Fruit fly (Drosophila melanogaster) whole organism, embryonic: ENCODE results near the gene CG8097.

Experiments used
- B-H1 ChIP-seq: fragments of 200-800 bp; sonication (Bioruptor generic); IDR thresholded peaks from 3 replicates; pipeline ENCODE4 v1.3.6; 2022; ENCODE audit warnings: missing biosample characterization, missing genetic modification characterization
- CG12155 ChIP-seq: fragments of 200-800 bp; sonication (Bioruptor generic); optimal IDR thresholded peaks from 3 replicates; lab custom pipeline; 2016; ENCODE audit warnings: missing biosample characterization, missing genetic modification characterization
- CG12236 ChIP-seq: fragments of 200-800 bp; sonication (Bioruptor generic); optimal IDR thresholded peaks from 2 replicates; lab custom pipeline; 2016; ENCODE audit warnings: missing biosample characterization, missing genetic modification characterization
- CG12299 ChIP-seq: fragments of 200-800 bp; sonication (Bioruptor generic); optimal IDR thresholded peaks from 2 replicates; lab custom pipeline; 2018; ENCODE audit warnings: missing biosample characterization, mild to moderate bottlenecking, missing genetic modification characterization
- CG13424 ChIP-seq: fragments of 200-800 bp; sonication (Bioruptor generic); optimal IDR thresholded peaks from 2 replicates; lab custom pipeline; 2019; ENCODE audit warnings: missing biosample characterization, mild to moderate bottlenecking, missing genetic modification characterization, moderate library complexity
- CG16779 ChIP-seq: fragments of 200-800 bp; sonication (Bioruptor generic); IDR thresholded peaks from 2 replicates; pipeline ENCODE4 v1.3.6; 2022; ENCODE audit warnings: missing biosample characterization, missing genetic modification characterization
- CG17802 ChIP-seq: fragments of 200-800 bp; sonication (Bioruptor generic); optimal IDR thresholded peaks from 2 replicates; lab custom pipeline; 2018; ENCODE audit warnings: missing biosample characterization, mild to moderate bottlenecking, missing genetic modification characterization, moderate library complexity
- CG18011 ChIP-seq: fragments of 200-800 bp; sonication (Bioruptor generic); optimal IDR thresholded peaks from 2 replicates; lab custom pipeline; 2017; ENCODE audit warnings: missing biosample characterization, missing genetic modification characterization, mild to moderate bottlenecking, moderate library complexity, missing genotype
- CG30403 ChIP-seq: fragments of 200-800 bp; sonication (Bioruptor generic); optimal IDR thresholded peaks from 3 replicates; lab custom pipeline; 2016; ENCODE audit warnings: missing biosample characterization, missing genetic modification characterization
- CG31365 ChIP-seq: fragments of 200-800 bp; sonication (Bioruptor generic); optimal IDR thresholded peaks from 2 replicates; lab custom pipeline; 2018; ENCODE audit warnings: missing biosample characterization, mild to moderate bottlenecking, missing genetic modification characterization
- CG3163 ChIP-seq: fragments of 200-800 bp; sonication (Bioruptor generic); optimal IDR thresholded peaks from 3 replicates; lab custom pipeline; 2016; ENCODE audit warnings: missing biosample characterization, missing genetic modification characterization
- CG33213 ChIP-seq: fragments of 200-800 bp; sonication (Bioruptor generic); optimal IDR thresholded peaks from 3 replicates; lab custom pipeline; 2016; ENCODE audit warnings: missing biosample characterization, missing genetic modification characterization
- CG34224 ChIP-seq: fragments of 200-800 bp; sonication (Bioruptor generic); IDR thresholded peaks from 3 replicates; pipeline ENCODE4 v1.3.6; 2022; ENCODE audit warnings: missing biosample characterization, missing genetic modification characterization; ENCODE audit not compliant: partially characterized antibody
- CG4617 ChIP-seq: fragments of 200-800 bp; sonication (Bioruptor generic); optimal IDR thresholded peaks from 3 replicates; lab custom pipeline; 2016; ENCODE audit warnings: missing biosample characterization, missing genetic modification characterization, borderline replicate concordance
- CG4707 ChIP-seq: fragments of 200-800 bp; sonication (Bioruptor generic); optimal IDR thresholded peaks from 2 replicates; lab custom pipeline; 2018; ENCODE audit warnings: missing biosample characterization, mild to moderate bottlenecking, missing genetic modification characterization, moderate library complexity
- CG6791 ChIP-seq: fragments of 200-800 bp; sonication (Bioruptor generic); IDR thresholded peaks from 3 replicates; pipeline ENCODE4 v1.3.6; 2022; ENCODE audit warnings: missing biosample characterization, missing genetic modification characterization; ENCODE audit not compliant: partially characterized antibody
- CG8359 ChIP-seq: fragments of 200-800 bp; sonication (Bioruptor generic); optimal IDR thresholded peaks from 2 replicates; lab custom pipeline; 2017; ENCODE audit warnings: missing biosample characterization, mild to moderate bottlenecking, missing genetic modification characterization, borderline replicate concordance
- CG8388 ChIP-seq: fragments of 200-800 bp; sonication (Bioruptor generic); optimal IDR thresholded peaks from 2 replicates; lab custom pipeline; 2019; ENCODE audit warnings: missing biosample characterization, mild to moderate bottlenecking, missing genetic modification characterization, moderate library complexity
- CrebB ChIP-seq: fragments of 200-800 bp; sonication (Bioruptor generic); optimal IDR thresholded peaks from 3 replicates; lab custom pipeline; 2018; ENCODE audit warnings: missing biosample characterization, mild to moderate bottlenecking, missing genetic modification characterization
- Fer2 ChIP-seq: fragments of 200-800 bp; sonication (Bioruptor generic); optimal IDR thresholded peaks from 2 replicates; lab custom pipeline; 2018; ENCODE audit warnings: missing biosample characterization, mild to moderate bottlenecking, missing genetic modification characterization, moderate library complexity
- HLHmδ ChIP-seq: fragments of 200-800 bp; sonication (Bioruptor generic); optimal IDR thresholded peaks from 2 replicates; lab custom pipeline; 2018; ENCODE audit warnings: missing biosample characterization, mild to moderate bottlenecking, missing genetic modification characterization, moderate library complexity
- Hr78 ChIP-seq, 2 experiments: fragments of 200-800 bp in 1 of 2; fragments of >200 bp in 1 of 2; sonication (Bioruptor generic) in 1 of 2; optimal IDR thresholded peaks; 2 replicates each; lab custom pipeline; 2017 to 2019; ENCODE audit warnings: missing biosample characterization in 2 of 2, missing genetic modification characterization in 2 of 2, mild to moderate bottlenecking in 1 of 2, moderate library complexity in 1 of 2
- Hsf ChIP-seq: fragments of 200-800 bp; sonication (Bioruptor generic); optimal IDR thresholded peaks from 3 replicates; lab custom pipeline; 2016; ENCODE audit warnings: missing biosample characterization, missing genetic modification characterization
- NFAT ChIP-seq: fragments of 200-800 bp; sonication (Bioruptor generic); IDR thresholded peaks from 2 replicates; pipeline ENCODE4 v1.3.6; 2022; ENCODE audit warnings: missing biosample characterization, missing genetic modification characterization
- Nf-YA ChIP-seq: fragments of 200-800 bp; sonication (Bioruptor generic); IDR thresholded peaks from 2 replicates; pipeline ENCODE4 v1.3.6; 2022; ENCODE audit warnings: missing biosample characterization, missing genetic modification characterization
- Nf-YB ChIP-seq: fragments of 200-800 bp; sonication (Bioruptor generic); optimal IDR thresholded peaks from 3 replicates; lab custom pipeline; 2019; ENCODE audit warnings: missing biosample characterization, mild to moderate bottlenecking, missing genetic modification characterization, moderate library complexity
- Ptx1 ChIP-seq: fragments of 200-800 bp; sonication (Bioruptor generic); IDR thresholded peaks from 2 replicates; pipeline ENCODE4 v1.3.6; 2022; ENCODE audit warnings: missing biosample characterization, missing genetic modification characterization
- Scr ChIP-seq: fragments of 200-800 bp; sonication (Bioruptor generic); IDR thresholded peaks from 2 replicates; pipeline ENCODE4 v1.3.6; 2022; ENCODE audit warnings: missing biosample characterization, missing genetic modification characterization; ENCODE audit not compliant: partially characterized antibody
- Six4 ChIP-seq: fragments of 200-800 bp; sonication (Bioruptor generic); optimal IDR thresholded peaks from 2 replicates; lab custom pipeline; 2016; ENCODE audit warnings: missing biosample characterization, missing genetic modification characterization
- Usf ChIP-seq: fragments of 200-800 bp; sonication (Bioruptor generic); optimal IDR thresholded peaks from 2 replicates; lab custom pipeline; 2017; ENCODE audit warnings: missing genotype, missing biosample characterization, missing genetic modification characterization
- amos ChIP-seq: fragments of 200-800 bp; sonication (Bioruptor generic); IDR thresholded peaks from 2 replicates; pipeline ENCODE4 v1.3.6; 2022; ENCODE audit warnings: missing biosample characterization, missing genetic modification characterization; ENCODE audit not compliant: partially characterized antibody
- bab2 ChIP-seq: fragments of 200-800 bp; sonication (Bioruptor generic); optimal IDR thresholded peaks from 2 replicates; lab custom pipeline; 2016; ENCODE audit warnings: missing biosample characterization, missing genetic modification characterization
- bcd ChIP-seq: fragments of 200-800 bp; sonication (Bioruptor generic); optimal IDR thresholded peaks from 2 replicates; lab custom pipeline; 2017; ENCODE audit warnings: missing biosample characterization, mild to moderate bottlenecking, missing genetic modification characterization
- btn ChIP-seq: fragments of 200-800 bp; sonication (Bioruptor generic); optimal IDR thresholded peaks from 2 replicates; lab custom pipeline; 2016; ENCODE audit warnings: missing biosample characterization, missing genetic modification characterization
- chif ChIP-seq, 2 experiments: fragments of 200-800 bp; sonication (Bioruptor generic); optimal IDR thresholded peaks; 3 replicates each; lab custom pipeline; 2016; ENCODE audit warnings: missing biosample characterization in 2 of 2, missing genetic modification characterization in 2 of 2
- da ChIP-seq: fragments of 200-800 bp; sonication (Bioruptor generic); optimal IDR thresholded peaks from 2 replicates; lab custom pipeline; 2016; ENCODE audit warnings: missing biosample characterization, missing genetic modification characterization
- disco-r ChIP-seq: fragments of 200-800 bp; sonication (Bioruptor generic); optimal IDR thresholded peaks from 2 replicates; lab custom pipeline; 2016; ENCODE audit warnings: missing biosample characterization, missing genetic modification characterization
- dmrt11E ChIP-seq: fragments of 200-800 bp; sonication (Bioruptor generic); optimal IDR thresholded peaks from 3 replicates; lab custom pipeline; 2018; ENCODE audit warnings: missing biosample characterization, mild to moderate bottlenecking, missing genetic modification characterization, moderate library complexity
- esg ChIP-seq: fragments of 200-800 bp; sonication (Bioruptor generic); conservative IDR thresholded peaks from 2 replicates; pipeline ENCODE4 v1.3.6; 2022; ENCODE audit warnings: missing biosample characterization, missing genetic modification characterization
- ind ChIP-seq: fragments of 200-800 bp; sonication (Bioruptor generic); optimal IDR thresholded peaks from 3 replicates; lab custom pipeline; 2016; ENCODE audit warnings: missing biosample characterization, missing genetic modification characterization
- lov ChIP-seq, 2 experiments: fragments of 200-800 bp in 1 of 2; fragments of >200 bp in 1 of 2; sonication (Bioruptor generic) in 1 of 2; IDR thresholded peaks in 1 of 2; optimal IDR thresholded peaks in 1 of 2; 2 replicates in 1 of 2; 3 replicates in 1 of 2; pipeline versions ENCODE4 v1.3.6 to Lab custom; 2017 to 2022; ENCODE audit warnings: missing biosample characterization in 1 of 2, missing genetic modification characterization in 1 of 2
- nmo ChIP-seq: fragments of 200-800 bp; sonication (Bioruptor generic); optimal IDR thresholded peaks from 2 replicates; lab custom pipeline; 2018; ENCODE audit warnings: missing biosample characterization, mild to moderate bottlenecking, missing genetic modification characterization, moderate library complexity
- onecut ChIP-seq: fragments of 200-800 bp; sonication (Bioruptor generic); IDR thresholded peaks from 2 replicates; pipeline ENCODE4 v1.3.6; 2022; ENCODE audit warnings: missing biosample characterization, missing genetic modification characterization
- pb ChIP-seq: fragments of 200-800 bp; sonication (Bioruptor generic); optimal IDR thresholded peaks from 3 replicates; lab custom pipeline; 2016; ENCODE audit warnings: missing biosample characterization, missing genetic modification characterization
- peb ChIP-seq: fragments of 200-800 bp; sonication (Bioruptor generic); IDR thresholded peaks from 2 replicates; pipeline ENCODE4 v1.3.6; 2022; ENCODE audit warnings: missing biosample characterization, missing genetic modification characterization
- tna ChIP-seq: fragments of 200-800 bp; sonication (Bioruptor generic); IDR thresholded peaks from 2 replicates; pipeline ENCODE4 v1.3.6; 2022; ENCODE audit warnings: missing biosample characterization, missing genetic modification characterization; ENCODE audit not compliant: partially characterized antibody
- tx ChIP-seq: fragments of 200-800 bp; sonication (Bioruptor generic); optimal IDR thresholded peaks from 2 replicates; lab custom pipeline; 2016; ENCODE audit warnings: missing biosample characterization, missing genetic modification characterization
- yki ChIP-seq: fragments of >200 bp; optimal IDR thresholded peaks from 3 replicates; lab custom pipeline; 2018
- zf30C ChIP-seq: fragments of 200-800 bp; sonication (Bioruptor generic); optimal IDR thresholded peaks from 3 replicates; lab custom pipeline; 2018; ENCODE audit warnings: missing biosample characterization, mild to moderate bottlenecking, missing genetic modification characterization

CG8097 gene

DNA sequence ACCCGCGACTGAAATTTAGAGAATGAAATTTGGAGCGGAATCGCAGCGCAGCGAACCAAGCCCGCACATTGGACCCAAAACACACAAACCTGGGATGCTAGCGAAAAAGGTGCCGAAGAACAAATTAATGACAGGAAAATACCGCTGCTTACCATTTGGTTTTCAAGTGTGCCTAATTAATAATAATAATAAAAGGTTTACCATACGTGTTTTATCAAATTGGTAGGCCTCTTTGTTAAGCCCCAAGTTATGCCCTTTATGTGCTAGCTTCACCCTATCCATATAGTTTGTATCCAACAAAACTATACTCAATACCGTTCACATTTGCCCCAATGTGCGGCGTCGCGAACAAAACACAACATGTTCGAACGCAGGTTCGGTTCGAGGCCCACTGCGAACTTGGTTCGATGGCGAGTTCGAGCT, 28.7 kb upstream of the CG8097 start, which contains the start of gene Ac13E (continued):
- peak; percentile 45; the same call in 1 of the 2 replicates for TF ChIP-seq Nf-YA (GFP tag; lab: Robert Waterston, UW)
- peak; percentile 76 for TF ChIP-seq CrebB
- TF ChIP-seq NFAT (GFP tag; lab: Robert Waterston, UW) = peak; percentile 78
- peak; percentile 91 for TF ChIP-seq CG13424
- peak; percentile 52 for TF ChIP-seq CG3163
- TF ChIP-seq nmo (GFP tag; lab: Kevin White, UChicago) = peak; percentile 92
- peak; percentile 54 for TF ChIP-seq CG33213 (GFP tag; lab: Kevin White, UChicago)
- TF ChIP-seq bcd = peak; percentile 88
- TF ChIP-seq yki (lab: Kevin White, UChicago) = no peak
- 0 out of 3 replicates have a peak, but pooled peaks have one; percentile 7 for TF ChIP-seq CG34224 (GFP tag; lab: Robert Waterston, UW)
- TF ChIP-seq CG8359 (GFP tag; lab: Kevin White, UChicago) = peak; percentile 87
- peak; percentile 59 for TF ChIP-seq CG4707 (GFP tag; lab: Kevin White, UChicago)
- peak; percentile 75 for TF ChIP-seq tx (GFP tag; lab: Kevin White, UChicago)
- peak; percentile 70 for TF ChIP-seq B-H1 (GFP tag; lab: Robert Waterston, UW)
- 0 out of 2 replicates have a peak, but pooled peaks have one; percentile 46 for TF ChIP-seq tna
- TF ChIP-seq btn (GFP tag; lab: Kevin White, UChicago) = peak; percentile 59
- peak; percentile 85 for TF ChIP-seq Six4 (GFP tag; lab: Kevin White, UChicago)
- peak; percentile 79; the same call in 1 of the 2 replicates for TF ChIP-seq peb (GFP tag; lab: Robert Waterston, UW)
- TF ChIP-seq Nf-YB (GFP tag; lab: Kevin White, UChicago) = peak; percentile 74
- TF ChIP-seq Hsf = peak; percentile 87
- TF ChIP-seq CG4617 = peak; percentile 49
- peak; percentile 59 for TF ChIP-seq pb (GFP tag; lab: Kevin White, UChicago)
- no peak for TF ChIP-seq zf30C (GFP tag; lab: Kevin White, UChicago)
- TF ChIP-seq onecut (GFP tag; lab: Robert Waterston, UW) = peak; percentile 80
- TF ChIP-seq chif (GFP tag; optimal IDR thresholded peaks at IDR 0.05; lab: Kevin White, UChicago) = peak; percentile 56 to 85
- peak; percentile 88 for TF ChIP-seq ind (GFP tag; lab: Kevin White, UChicago)
- TF ChIP-seq HLHmδ (GFP tag; lab: Kevin White, UChicago) = no peak
- TF ChIP-seq CG6791 (GFP tag; lab: Robert Waterston, UW) = no peak; the same call in 2 of the 3 replicates
- peak; percentile 76 for TF ChIP-seq CG12155 (GFP tag; lab: Kevin White, UChicago)
- TF ChIP-seq CG30403 = peak; percentile 93
- peak; percentile 57 for TF ChIP-seq Scr (GFP tag; lab: Robert Waterston, UW)
- peak; percentile 57 for TF ChIP-seq CG12236 (GFP tag; lab: Kevin White, UChicago)
- peak; percentile 85 for TF ChIP-seq CG8388 (GFP tag; lab: Kevin White, UChicago)
- peak; percentile 86 for TF ChIP-seq CG12299 (tag; lab: Kevin White, UChicago)
- TF ChIP-seq da (GFP tag; lab: Kevin White, UChicago) = peak; percentile 47
- peak; percentile 15; the same call in 1 of the 2 replicates for TF ChIP-seq amos (GFP tag; lab: Robert Waterston, UW)
- peak; percentile 70 for TF ChIP-seq Fer2
- TF ChIP-seq CG16779 (GFP tag; lab: Robert Waterston, UW) = 0 out of 2 replicates have a peak, but pooled peaks have one; percentile 33
- TF ChIP-seq disco-r = peak; percentile 70
- TF ChIP-seq esg = peak; percentile 74
- TF ChIP-seq bab2 = peak; percentile 69
- TF ChIP-seq CG18011 (GFP tag; lab: Kevin White, UChicago) = peak; percentile 71
- TF ChIP-seq dmrt11E (tag; lab: Kevin White, UChicago) = peak; percentile 89
- peak in 1 of 2 experiments; percentile 62 for TF ChIP-seq Hr78 (GFP tag; optimal IDR thresholded peaks at IDR 0.05; lab: Kevin White, UChicago)
- no peak for TF ChIP-seq lov (optimal IDR thresholded peaks at IDR 0.05; lab: Kevin White, UChicago)
- 0 out of 3 replicates have a peak, but pooled peaks have one; percentile 29 for TF ChIP-seq lov (GFP tag; IDR thresholded peaks at IDR 0.05; lab: Robert Waterston, UW)
- TF ChIP-seq Ptx1 (GFP tag; lab: Robert Waterston, UW) = peak; percentile 89
- TF ChIP-seq Usf (GFP tag; lab: Kevin White, UChicago) = peak; percentile 86
- TF ChIP-seq CG17802 (tag; lab: Kevin White, UChicago) = peak; percentile 22
- TF ChIP-seq CG31365 (tag; lab: Kevin White, UChicago) = peak; percentile 70
